Worm (Caenorhabditis elegans) whole organism, young adult: ENCODE results near the gene C53C7.3.

Experiments
- B0019.2 ChIP-seq: fragments of 200-800 bp; sonication (Bioruptor generic); conservative IDR thresholded peaks from 2 replicates; pipeline ENCODE4 v1.3.6; 2022; ENCODE audit warnings: missing genetic modification reagents, missing genetic modification characterization, missing compliant biosample characterization
- B0035.1 ChIP-seq: sonication (generic microtip); optimal IDR thresholded peaks from 2 replicates; lab custom pipeline; 2016; ENCODE audit warnings: missing genetic modification characterization, mild to moderate bottlenecking, missing compliant biosample characterization, missing genotype, missing genetic modification reagents
- F22D6.2 ChIP-seq: sonication (generic microtip); optimal IDR thresholded peaks from 2 replicates; lab custom pipeline; 2016; ENCODE audit warnings: mild to moderate bottlenecking, missing genetic modification characterization, missing compliant biosample characterization
- F23B12.7 ChIP-seq: sonication (generic microtip); optimal IDR thresholded peaks from 2 replicates; lab custom pipeline; 2017; ENCODE audit warnings: missing genetic modification characterization, mild to moderate bottlenecking, missing compliant biosample characterization, antibody characterized with exemption, moderate library complexity; ENCODE audit not compliant: insufficient read depth
- F37B4.10 ChIP-seq: fragments of 200-800 bp; sonication (Bioruptor generic); IDR thresholded peaks from 2 replicates; pipeline ENCODE4 v1.3.6; 2022; ENCODE audit warnings: missing genetic modification characterization, missing compliant biosample characterization
- F52B5.7 ChIP-seq: sonication (generic microtip); optimal IDR thresholded peaks from 2 replicates; lab custom pipeline; 2016; ENCODE audit warnings: mild to moderate bottlenecking, missing genetic modification characterization, missing compliant biosample characterization
- F55B11.4 ChIP-seq: sonication (generic microtip); optimal IDR thresholded peaks from 2 replicates; lab custom pipeline; 2016; ENCODE audit warnings: missing compliant biosample characterization, missing genetic modification characterization, borderline replicate concordance; ENCODE audit not compliant: insufficient read depth
- Y53F4B.3 ChIP-seq: fragments of 200-800 bp; sonication (Bioruptor generic); IDR thresholded peaks from 2 replicates; pipeline ENCODE4 v1.3.6; 2022; ENCODE audit warnings: missing genetic modification reagents, missing genetic modification characterization, missing compliant biosample characterization
- Y56A3A.18 ChIP-seq: fragments of 200-800 bp; sonication (Bioruptor generic); IDR thresholded peaks from 2 replicates; pipeline ENCODE4 v1.3.6; 2022; ENCODE audit warnings: missing genetic modification reagents, missing genetic modification characterization, missing compliant biosample characterization
- akir-1 ChIP-seq: fragments of 200-800 bp; sonication (Bioruptor generic); optimal IDR thresholded peaks from 2 replicates; lab custom pipeline; 2018; ENCODE audit warnings: mild to moderate bottlenecking, missing genetic modification characterization, moderate library complexity, missing compliant biosample characterization
- ama-1 ChIP-seq, 3 experiments: fragments of 150-350 bp in 1 of 3; sonication (generic microtip) in 2 of 3; optimal IDR thresholded peaks; 2 replicates each; lab custom pipeline; 2014 to 2018; ENCODE audit warnings: missing biosample characterization in 2 of 3, missing genetic modification characterization in 2 of 3, missing genetic modification reagents in 2 of 3
- aptf-2 ChIP-seq: fragments of 200-800 bp; sonication (Bioruptor generic); conservative IDR thresholded peaks from 2 replicates; pipeline ENCODE4 v1.3.6; 2022; ENCODE audit warnings: missing genetic modification reagents, missing genetic modification characterization, missing compliant biosample characterization
- attf-3 ChIP-seq: fragments of 200-800 bp; sonication (Bioruptor generic); conservative IDR thresholded peaks from 2 replicates; pipeline ENCODE4 v1.3.6; 2022; ENCODE audit warnings: missing genetic modification reagents, missing genetic modification characterization, missing compliant biosample characterization
- ccch-3 ChIP-seq: fragments of 200-800 bp; sonication (Bioruptor generic); optimal IDR thresholded peaks from 2 replicates; lab custom pipeline; 2018; ENCODE audit warnings: mild to moderate bottlenecking, missing genetic modification characterization, missing compliant biosample characterization
- cebp-2 ChIP-seq: fragments of 200-800 bp; sonication (Bioruptor generic); IDR thresholded peaks from 2 replicates; pipeline ENCODE4 v1.3.6; 2022; ENCODE audit warnings: missing genetic modification characterization, missing compliant biosample characterization
- dpl-1 ChIP-seq: fragments of 150-350 bp; optimal IDR thresholded peaks from 2 replicates; lab custom pipeline; 2014; ENCODE audit warnings: missing biosample characterization, missing genetic modification reagents, missing genetic modification characterization
- efl-1 ChIP-seq: fragments of 150-350 bp; optimal IDR thresholded peaks from 2 replicates; lab custom pipeline; 2014; ENCODE audit warnings: missing biosample characterization, missing genetic modification reagents, missing genetic modification characterization
- egl-18 ChIP-seq: fragments of 200-800 bp; sonication (Bioruptor generic); IDR thresholded peaks from 2 replicates; pipeline ENCODE4 v1.3.6; 2022; ENCODE audit warnings: missing genetic modification reagents, missing genetic modification characterization, missing compliant biosample characterization
- hsf-1 ChIP-seq: fragments of 200-800 bp; sonication (Bioruptor generic); IDR thresholded peaks from 2 replicates; pipeline ENCODE4 v1.3.6; 2022; ENCODE audit warnings: missing genetic modification reagents, missing genetic modification characterization, missing compliant biosample characterization
- let-526 ChIP-seq: fragments of 200-800 bp; sonication (Bioruptor generic); IDR thresholded peaks from 2 replicates; pipeline ENCODE4 v1.3.6; 2022; ENCODE audit warnings: missing genetic modification reagents, missing genetic modification characterization, missing compliant biosample characterization
- lin-26 ChIP-seq: fragments of 200-800 bp; sonication (Bioruptor generic); IDR thresholded peaks from 2 replicates; pipeline ENCODE4 v1.3.6; 2022; ENCODE audit warnings: missing genetic modification reagents, missing genetic modification characterization, missing compliant biosample characterization
- lsl-1 ChIP-seq: fragments of 200-800 bp; sonication (Bioruptor generic); optimal IDR thresholded peaks from 2 replicates; lab custom pipeline; 2018; ENCODE audit warnings: mild to moderate bottlenecking, missing genetic modification characterization, moderate library complexity, missing compliant biosample characterization
- mes-4 ChIP-seq: sonication (generic microtip); optimal IDR thresholded peaks from 2 replicates; lab custom pipeline; 2016; ENCODE audit warnings: missing genotype, missing genetic modification characterization, missing compliant biosample characterization
- nhr-120 ChIP-seq: fragments of 200-800 bp; sonication (Bioruptor generic); IDR thresholded peaks from 2 replicates; pipeline ENCODE4 v1.3.6; 2022; ENCODE audit warnings: missing genetic modification characterization, missing compliant biosample characterization
- pha-4 ChIP-seq: fragments of 150-350 bp; sonication (generic microtip); optimal IDR thresholded peaks from 2 replicates; lab custom pipeline; 2014; ENCODE audit warnings: missing biosample characterization, missing genetic modification reagents, missing genetic modification characterization
- snpc-1.1 ChIP-seq: sonication (generic microtip); optimal IDR thresholded peaks from 2 replicates; lab custom pipeline; 2017; ENCODE audit warnings: missing genetic modification characterization, mild to moderate bottlenecking, missing compliant biosample characterization, antibody characterized with exemption, moderate library complexity, missing genotype, missing genetic modification reagents; ENCODE audit not compliant: insufficient read depth
- snpc-1.3 ChIP-seq: sonication (generic microtip); optimal IDR thresholded peaks from 2 replicates; lab custom pipeline; 2017; ENCODE audit warnings: missing genetic modification characterization, mild to moderate bottlenecking, missing compliant biosample characterization, antibody characterized with exemption, moderate library complexity, missing genotype, missing genetic modification reagents; ENCODE audit not compliant: insufficient read depth
- sptf-2 ChIP-seq: fragments of 200-800 bp; sonication (Bioruptor generic); optimal IDR thresholded peaks from 2 replicates; lab custom pipeline; 2018; ENCODE audit warnings: mild to moderate bottlenecking, missing genetic modification characterization, missing compliant biosample characterization
- tbp1 ChIP-seq: fragments of 200-800 bp; sonication (Bioruptor generic); optimal IDR thresholded peaks from 2 replicates; lab custom pipeline; 2018; ENCODE audit warnings: mild to moderate bottlenecking, missing genetic modification characterization, missing compliant biosample characterization
- zfh-2 ChIP-seq: fragments of 200-800 bp; sonication (Bioruptor generic); conservative IDR thresholded peaks from 2 replicates; pipeline ENCODE4 v1.3.6; 2022; ENCODE audit warnings: missing genetic modification reagents, missing genetic modification characterization, missing compliant biosample characterization
- ztf-6 ChIP-seq: fragments of 200-800 bp; sonication (Bioruptor generic); IDR thresholded peaks from 2 replicates; pipeline ENCODE4 v1.3.6; 2022; ENCODE audit warnings: missing genetic modification reagents, missing genetic modification characterization, missing compliant biosample characterization

The C53C7.3 gene

ce11 chrX:13006734-13007133 lies 41.6 kb upstream of the C53C7.3 start:
- no peak for TF ChIP-seq Y53F4B.3
- no peak for TF ChIP-seq egl-18

- no peak for TF ChIP-seq B0035.1 (tag; lab: Kevin White, UChicago)
- peak; percentile 54 for TF ChIP-seq zfh-2 (GFP tag; lab: Robert Waterston, UW)
- TF ChIP-seq attf-3 (GFP tag; lab: Robert Waterston, UW) = 0 out of 2 replicates have a peak, but pooled peaks have one; percentile 25
Observed at ce11 chrX:13007857-13008813, 40.2 kb upstream of the C53C7.3 start, which contains the start of gene nhr-25. TSS of gene nhr-25 (plus strand) at chrX:13008493.

ce11 chrX:13008895-13009294 lies 39.5 kb upstream of the C53C7.3 start:
- TF ChIP-seq aptf-2 (no peak), F22D6.2 (tag; lab: Kevin White, UChicago) (no peak), lsl-1 (GFP tag; lab: Kevin White, UChicago) (no peak)

DNA sequence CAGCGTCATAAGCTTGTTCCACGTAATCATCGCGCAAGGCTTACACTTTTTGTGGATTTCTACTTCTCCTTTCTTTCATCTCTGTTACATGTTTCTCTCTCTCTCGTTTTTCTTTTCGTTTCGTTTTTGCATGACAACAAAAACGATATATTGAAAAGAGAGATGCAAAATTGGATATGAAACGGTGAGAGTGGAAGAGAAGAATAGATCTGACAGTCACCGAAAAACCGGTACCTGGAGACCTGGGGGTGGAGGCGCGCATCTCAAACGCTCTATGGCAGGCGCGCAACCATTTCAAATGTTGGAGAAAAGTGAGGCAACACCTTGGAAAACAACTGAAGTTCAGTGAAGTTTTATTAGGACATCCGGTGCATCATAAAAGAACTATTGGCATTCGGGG lies 38.7 kb upstream of the C53C7.3 start:
- no peak for TF ChIP-seq snpc-1.1 (tag; lab: Kevin White, UChicago)
- TF ChIP-seq aptf-2 = no peak
- no peak for TF ChIP-seq ccch-3
- TF ChIP-seq B0019.2 (GFP tag; lab: Robert Waterston, UW) = no peak
- no peak for TF ChIP-seq snpc-1.3
- no peak for TF ChIP-seq lin-26
- TF ChIP-seq ztf-6 (GFP tag; lab: Robert Waterston, UW) = no peak
- TF ChIP-seq F52B5.7 = no peak

- TF ChIP-seq tbp1 (GFP tag; lab: Kevin White, UChicago) (no peak), cebp-2 (GFP tag; lab: Robert Waterston, UW) (no peak), B0019.2 (GFP tag; lab: Robert Waterston, UW) (no peak), efl-1 (GFP tag; lab: Kevin White, UChicago) (no peak), Y56A3A.18 (no peak), snpc-1.3 (no peak), dpl-1 (GFP tag; lab: Kevin White, UChicago) (no peak), ama-1 (optimal IDR thresholded peaks at IDR 0.05; lab: Kevin White, UChicago) (no peak), ama-1 (GFP tag; optimal IDR thresholded peaks at IDR 0.05; lab: Kevin White, UChicago) (no peak), hsf-1 (GFP tag; lab: Robert Waterston, UW) (no peak), sptf-2 (GFP tag; lab: Kevin White, UChicago) (no peak), F55B11.4 (tag; lab: Kevin White, UChicago) (no peak), let-526 (no peak), pha-4 (tag; lab: Kevin White, UChicago) (no peak), F23B12.7 (no peak), mes-4 (tag; lab: Kevin White, UChicago) (no peak), nhr-120 (GFP tag; lab: Robert Waterston, UW) (no peak), akir-1 (no peak), F37B4.10 (GFP tag; lab: Robert Waterston, UW) (no peak), attf-3 (GFP tag; lab: Robert Waterston, UW) (no peak)
Observed at ce11 chrX:13011897-13012296, 36.5 kb upstream of the C53C7.3 start.
